Worm (Caenorhabditis elegans) whole organism, late embryonic: ENCODE measurements around the gene ins-5.

Experiments
- ceh-19 ChIP-seq: fragments of 200-800 bp; sonication (Bioruptor generic); optimal IDR thresholded peaks from 2 replicates; lab custom pipeline; 2018; ENCODE audit warnings: mild to moderate bottlenecking, missing genetic modification characterization, missing compliant biosample characterization
- ceh-2 ChIP-seq: sonication (generic microtip); optimal IDR thresholded peaks from 2 replicates; lab custom pipeline; 2016; ENCODE audit warnings: missing genotype, missing genetic modification characterization, missing compliant biosample characterization
- ceh-24 ChIP-seq: sonication (generic microtip); optimal IDR thresholded peaks from 2 replicates; lab custom pipeline; 2016; ENCODE audit warnings: mild to moderate bottlenecking, missing genetic modification characterization, missing compliant biosample characterization
- fkh-10 ChIP-seq: fragments of 150-350 bp; optimal IDR thresholded peaks from 2 replicates; lab custom pipeline; 2014; ENCODE audit warnings: missing biosample characterization, missing genetic modification reagents, missing genetic modification characterization
- lim-6 ChIP-seq: sonication (generic microtip); optimal IDR thresholded peaks from 2 replicates; lab custom pipeline; 2016; ENCODE audit warnings: missing genetic modification characterization, missing compliant biosample characterization
- mec-3 ChIP-seq: sonication (generic microtip); optimal IDR thresholded peaks from 2 replicates; lab custom pipeline; 2016; ENCODE audit warnings: borderline replicate concordance, missing genetic modification characterization, missing compliant biosample characterization
- nfya-1 ChIP-seq: sonication (generic microtip); optimal IDR thresholded peaks from 2 replicates; lab custom pipeline; 2017; ENCODE audit warnings: missing genetic modification characterization, mild to moderate bottlenecking, missing compliant biosample characterization, antibody characterized with exemption, moderate library complexity
- nhr-11 ChIP-seq: fragments of 150-350 bp; optimal IDR thresholded peaks from 2 replicates; lab custom pipeline; 2014; ENCODE audit warnings: missing biosample characterization, missing genetic modification characterization
- npax-4 ChIP-seq: sonication (generic microtip); optimal IDR thresholded peaks from 2 replicates; lab custom pipeline; 2016; ENCODE audit warnings: missing genetic modification characterization, missing compliant biosample characterization
- pat-9 ChIP-seq: fragments of 200-800 bp; sonication (Bioruptor generic); optimal IDR thresholded peaks from 2 replicates; lab custom pipeline; 2018; ENCODE audit warnings: mild to moderate bottlenecking, missing genetic modification characterization, moderate library complexity, missing compliant biosample characterization
- pha-4 ChIP-seq: fragments of 150-350 bp; optimal IDR thresholded peaks from 2 replicates; lab custom pipeline; 2018; ENCODE audit warnings: missing biosample characterization, missing genetic modification reagents, missing genetic modification characterization
- ref-2 ChIP-seq: sonication (generic microtip); optimal IDR thresholded peaks from 2 replicates; lab custom pipeline; 2016; ENCODE audit warnings: missing genetic modification characterization, missing compliant biosample characterization
- sox-4 ChIP-seq: sonication (generic microtip); optimal IDR thresholded peaks from 2 replicates; lab custom pipeline; 2017; ENCODE audit warnings: mild to moderate bottlenecking, missing genetic modification characterization, inconsistent platforms, missing compliant biosample characterization
- unc-55 ChIP-seq: sonication (generic microtip); optimal IDR thresholded peaks from 2 replicates; lab custom pipeline; 2017; ENCODE audit warnings: missing biosample characterization, missing genetic modification reagents, missing genetic modification characterization

DNA sequence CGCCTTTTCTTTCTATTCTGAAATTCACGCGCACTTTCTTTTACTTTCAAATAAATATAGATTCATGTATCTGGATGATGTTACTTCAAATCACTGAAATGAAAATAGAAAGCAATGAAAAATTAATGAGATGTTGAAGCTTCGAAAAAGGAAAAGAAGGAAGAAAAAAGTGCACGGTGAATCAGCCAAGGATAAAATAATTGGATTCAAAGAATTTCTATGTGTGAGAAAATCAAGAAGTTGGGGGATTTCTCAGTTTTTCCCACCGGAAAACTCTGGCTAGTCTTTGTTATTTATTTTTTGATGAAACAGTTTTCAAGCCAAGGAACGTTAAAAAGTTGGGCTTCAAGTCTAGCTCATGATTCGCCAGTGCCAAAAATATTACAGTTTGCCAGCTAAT is 45.6 kb upstream of the ins-5 start:
- TF ChIP-seq pha-4 (tag; lab: Kevin White, UChicago) (no peak), fkh-10 (GFP tag; lab: Kevin White, UChicago) (no peak), unc-55 (no peak), ref-2 (tag; lab: Kevin White, UChicago) (no peak), nfya-1 (tag; lab: Kevin White, UChicago) (no peak), sox-4 (tag; lab: Kevin White, UChicago) (no peak), ceh-19 (GFP tag; lab: Kevin White, UChicago) (no peak), ceh-2 (no peak), pat-9 (tag; lab: Kevin White, UChicago) (no peak), npax-4 (tag; lab: Kevin White, UChicago) (no peak), lim-6 (tag; lab: Kevin White, UChicago) (no peak), mec-3 (no peak), ceh-24 (tag; lab: Kevin White, UChicago) (no peak), nhr-11 (no peak)
